Worm (Caenorhabditis elegans): ENCODE results near the gene C18F10.2.

- TF ChIP-seq blmp-1 (tag; optimal IDR thresholded peaks at IDR 0.05; ENCODE audit: insufficient read depth) (no peak), ztf-11 (tag; optimal IDR thresholded peaks at IDR 0.05) (no peak), gmeb-1 (tag; optimal IDR thresholded peaks at IDR 0.05) (no peak), ama-1 (optimal IDR thresholded peaks at IDR 0.05) (no peak), mdl-1 (tag; optimal IDR thresholded peaks at IDR 0.05) (no peak)
Observed at ce11 chrIII:6260115-6260514, 12.9 kb upstream of the C18F10.2 start, which contains the start of gene srg-2.
